Worm (Caenorhabditis elegans) whole organism, L1 larva: ENCODE data around the gene irld-65.

ENCODE experiments used
- C04F5.9 ChIP-seq: sonication (generic microtip); optimal IDR thresholded peaks from 2 replicates; lab custom pipeline; 2016; ENCODE audit warnings: missing genetic modification characterization, missing compliant biosample characterization
- F16B12.6 ChIP-seq: fragments of 150-350 bp; optimal IDR thresholded peaks from 2 replicates; lab custom pipeline; 2014; ENCODE audit warnings: missing biosample characterization, missing genetic modification characterization
- Y116A8C.19 ChIP-seq: sonication (generic microtip); optimal IDR thresholded peaks from 2 replicates; lab custom pipeline; 2016; ENCODE audit warnings: missing compliant biosample characterization, missing genetic modification characterization, borderline replicate concordance
- alr-1 ChIP-seq: fragments of 200-800 bp; sonication (Bioruptor generic); optimal IDR thresholded peaks from 2 replicates; lab custom pipeline; 2018; ENCODE audit warnings: borderline replicate concordance, mild to moderate bottlenecking, missing genetic modification characterization, missing compliant biosample characterization
- aly-2 ChIP-seq: fragments of 150-350 bp; optimal IDR thresholded peaks from 2 replicates; lab custom pipeline; 2014; ENCODE audit warnings: missing biosample characterization, missing genetic modification characterization
- ceh-63 ChIP-seq: fragments of 200-800 bp; sonication (Bioruptor generic); optimal IDR thresholded peaks from 2 replicates; lab custom pipeline; 2018; ENCODE audit warnings: mild to moderate bottlenecking, missing genetic modification characterization, missing compliant biosample characterization
- ceh-8 ChIP-seq: fragments of 200-800 bp; sonication (Bioruptor generic); optimal IDR thresholded peaks from 2 replicates; lab custom pipeline; 2018; ENCODE audit warnings: mild to moderate bottlenecking, missing genetic modification characterization, moderate library complexity, missing compliant biosample characterization
- ceh-82 ChIP-seq, 3 experiments: fragments of 150-350 bp in 1 of 3; sonication (generic microtip) in 2 of 3; optimal IDR thresholded peaks; 2 replicates each; lab custom pipeline; 2014 to 2017; ENCODE audit warnings: missing biosample characterization in 3 of 3, missing genetic modification characterization in 3 of 3
- ceh-90 ChIP-seq: sonication (generic microtip); optimal IDR thresholded peaks from 2 replicates; lab custom pipeline; 2016; ENCODE audit warnings: missing genetic modification characterization, missing compliant biosample characterization
- ces-1 ChIP-seq: fragments of 150-350 bp; optimal IDR thresholded peaks from 2 replicates; lab custom pipeline; 2014; ENCODE audit warnings: missing biosample characterization, missing genetic modification reagents, missing genetic modification characterization
- dpl-1 ChIP-seq, 3 experiments: fragments of 150-350 bp in 2 of 3; sonication (generic microtip) in 1 of 3; optimal IDR thresholded peaks; 2 replicates each; lab custom pipeline; 2014 to 2017; ENCODE audit warnings: missing biosample characterization in 3 of 3, missing genetic modification characterization in 3 of 3, missing genetic modification reagents in 3 of 3
- dsc-1 ChIP-seq: sonication (generic microtip); optimal IDR thresholded peaks from 2 replicates; lab custom pipeline; 2016; ENCODE audit warnings: mild to moderate bottlenecking, missing genetic modification characterization, missing compliant biosample characterization
- efl-1 ChIP-seq, 4 experiments: fragments of 150-350 bp; optimal IDR thresholded peaks in 3 of 4; peaks in 1 of 4; 1 replicate in 1 of 4; 2 replicates in 3 of 4; lab custom pipeline; 2014; ENCODE audit warnings: missing biosample characterization in 2 of 4, missing genetic modification characterization in 2 of 4, missing genetic modification reagents in 2 of 4
- egl-13 ChIP-seq: sonication (generic microtip); optimal IDR thresholded peaks from 2 replicates; lab custom pipeline; 2016; ENCODE audit warnings: missing genotype, missing genetic modification reagents, missing genetic modification characterization, missing compliant biosample characterization
- elt-3 ChIP-seq, 6 experiments: fragments of 150-350 bp in 1 of 6; sonication (generic microtip); optimal IDR thresholded peaks; 2 replicates each; lab custom pipeline; 2017 to 2018; ENCODE audit warnings: missing biosample characterization in 6 of 6, missing genetic modification characterization in 6 of 6, inconsistent platforms in 1 of 6
- ets-5 ChIP-seq: fragments of 200-800 bp; sonication (Bioruptor generic); IDR thresholded peaks from 2 replicates; pipeline ENCODE4 v1.3.6; 2022; ENCODE audit warnings: missing genetic modification characterization, missing compliant biosample characterization
- fkh-8 ChIP-seq: sonication (generic microtip); optimal IDR thresholded peaks from 2 replicates; lab custom pipeline; 2016; ENCODE audit warnings: mild to moderate bottlenecking, missing genetic modification characterization, missing compliant biosample characterization
- isw-1 ChIP-seq: fragments of 200-800 bp; sonication (Bioruptor generic); IDR thresholded peaks from 2 replicates; pipeline ENCODE4 v1.3.6; 2022; ENCODE audit warnings: missing genetic modification characterization, missing compliant biosample characterization
- jun-1 ChIP-seq: fragments of 150-350 bp; optimal IDR thresholded peaks from 2 replicates; lab custom pipeline; 2014; ENCODE audit warnings: missing biosample characterization, missing genetic modification reagents, missing genetic modification characterization
- lin-14 ChIP-seq: fragments of 200-800 bp; sonication (Bioruptor generic); optimal IDR thresholded peaks from 2 replicates; lab custom pipeline; 2018; ENCODE audit warnings: mild to moderate bottlenecking, missing genetic modification characterization, moderate library complexity, missing compliant biosample characterization
- lin-35 ChIP-seq, 2 experiments: fragments of 150-350 bp; optimal IDR thresholded peaks; 2 replicates each; lab custom pipeline; 2014; ENCODE audit warnings: missing biosample characterization in 2 of 2, missing genetic modification characterization in 2 of 2, missing genetic modification reagents in 2 of 2
- lin-39 ChIP-seq: fragments of 150-350 bp; optimal IDR thresholded peaks from 2 replicates; lab custom pipeline; 2014; ENCODE audit warnings: missing biosample characterization, missing genetic modification reagents, missing genetic modification characterization
- lsy-2 ChIP-seq, 2 experiments: fragments of 150-350 bp; optimal IDR thresholded peaks; 2 replicates each; lab custom pipeline; 2014; ENCODE audit warnings: missing biosample characterization in 2 of 2, missing genetic modification characterization in 2 of 2
- mab-9 ChIP-seq: fragments of 200-800 bp; sonication (Bioruptor generic); IDR thresholded peaks from 2 replicates; pipeline ENCODE4 v1.3.6; 2022; ENCODE audit warnings: missing genetic modification reagents, missing genetic modification characterization, missing compliant biosample characterization
- mdl-1 ChIP-seq, 2 experiments: fragments of 150-350 bp; optimal IDR thresholded peaks; 2 replicates each; lab custom pipeline; 2014 to 2017; ENCODE audit warnings: missing biosample characterization in 2 of 2, missing genetic modification characterization in 2 of 2, inconsistent platforms in 1 of 2
- mef-2 ChIP-seq: fragments of 150-350 bp; optimal IDR thresholded peaks from 2 replicates; lab custom pipeline; 2014; ENCODE audit warnings: missing biosample characterization, missing genetic modification characterization
- mep-1 ChIP-seq: fragments of 150-350 bp; optimal IDR thresholded peaks from 2 replicates; lab custom pipeline; 2014; ENCODE audit warnings: missing biosample characterization, missing genetic modification characterization
- nhr-11 ChIP-seq: fragments of 150-350 bp; optimal IDR thresholded peaks from 2 replicates; lab custom pipeline; 2014; ENCODE audit warnings: missing biosample characterization, missing genetic modification characterization
- nhr-12 ChIP-seq: sonication (generic microtip); optimal IDR thresholded peaks from 2 replicates; lab custom pipeline; 2017; ENCODE audit warnings: missing biosample characterization, missing genetic modification characterization
- nhr-20 ChIP-seq: sonication (generic microtip); optimal IDR thresholded peaks from 2 replicates; lab custom pipeline; 2016; ENCODE audit warnings: mild to moderate bottlenecking, missing genetic modification characterization, missing compliant biosample characterization
- nhr-28 ChIP-seq: fragments of 150-350 bp; optimal IDR thresholded peaks from 2 replicates; lab custom pipeline; 2014; ENCODE audit warnings: missing biosample characterization, missing genetic modification characterization
- nhr-47 ChIP-seq: sonication (generic microtip); optimal IDR thresholded peaks from 2 replicates; lab custom pipeline; 2016; ENCODE audit warnings: mild to moderate bottlenecking, missing genetic modification characterization, moderate library complexity, missing compliant biosample characterization
- nhr-71 ChIP-seq: sonication (generic microtip); optimal IDR thresholded peaks from 2 replicates; lab custom pipeline; 2016; ENCODE audit warnings: mild to moderate bottlenecking, missing genetic modification characterization, moderate library complexity, missing compliant biosample characterization
- nhr-84 ChIP-seq: sonication (generic microtip); optimal IDR thresholded peaks from 2 replicates; lab custom pipeline; 2017; ENCODE audit warnings: missing biosample characterization, missing genetic modification characterization
- rnt-1 ChIP-seq: sonication (generic microtip); optimal IDR thresholded peaks from 2 replicates; lab custom pipeline; 2016; ENCODE audit warnings: mild to moderate bottlenecking, missing genetic modification characterization, moderate library complexity, missing compliant biosample characterization
- snpc-4 ChIP-seq: fragments of 150-350 bp; optimal IDR thresholded peaks from 2 replicates; lab custom pipeline; 2014; ENCODE audit warnings: missing biosample characterization, missing genetic modification characterization
- snu-23 ChIP-seq: sonication (generic microtip); optimal IDR thresholded peaks from 2 replicates; lab custom pipeline; 2016; ENCODE audit warnings: missing genetic modification characterization, missing compliant biosample characterization
- sox-4 ChIP-seq: sonication (generic microtip); optimal IDR thresholded peaks from 2 replicates; lab custom pipeline; 2016; ENCODE audit warnings: missing genetic modification characterization, missing compliant biosample characterization
- sup-37 ChIP-seq: fragments of 200-800 bp; sonication (Bioruptor generic); optimal IDR thresholded peaks from 2 replicates; lab custom pipeline; 2018; ENCODE audit warnings: mild to moderate bottlenecking, missing genetic modification characterization, missing compliant biosample characterization
- swsn-7 ChIP-seq: sonication (generic microtip); optimal IDR thresholded peaks from 2 replicates; lab custom pipeline; 2016; ENCODE audit warnings: missing genetic modification characterization, missing compliant biosample characterization
- tbx-2 ChIP-seq: sonication (generic microtip); optimal IDR thresholded peaks from 2 replicates; lab custom pipeline; 2016; ENCODE audit warnings: missing genetic modification characterization, missing compliant biosample characterization
- unc-62 ChIP-seq: fragments of 150-350 bp; optimal IDR thresholded peaks from 2 replicates; lab custom pipeline; 2014; ENCODE audit warnings: missing biosample characterization, missing genetic modification reagents, missing genetic modification characterization
- unc-86 ChIP-seq: sonication (generic microtip); optimal IDR thresholded peaks from 2 replicates; lab custom pipeline; 2016; ENCODE audit warnings: missing genetic modification characterization, missing compliant biosample characterization
- xbp-1 ChIP-seq: sonication (generic microtip); optimal IDR thresholded peaks from 2 replicates; lab custom pipeline; 2016; ENCODE audit warnings: missing genetic modification characterization, missing compliant biosample characterization
- zag-1 ChIP-seq: fragments of 150-350 bp; optimal IDR thresholded peaks from 2 replicates; lab custom pipeline; 2014; ENCODE audit warnings: missing biosample characterization, missing genetic modification characterization
- ztf-4 ChIP-seq: fragments of 150-350 bp; optimal IDR thresholded peaks from 2 replicates; lab custom pipeline; 2014; ENCODE audit warnings: missing biosample characterization, missing genetic modification characterization

irld-65 gene

DNA sequence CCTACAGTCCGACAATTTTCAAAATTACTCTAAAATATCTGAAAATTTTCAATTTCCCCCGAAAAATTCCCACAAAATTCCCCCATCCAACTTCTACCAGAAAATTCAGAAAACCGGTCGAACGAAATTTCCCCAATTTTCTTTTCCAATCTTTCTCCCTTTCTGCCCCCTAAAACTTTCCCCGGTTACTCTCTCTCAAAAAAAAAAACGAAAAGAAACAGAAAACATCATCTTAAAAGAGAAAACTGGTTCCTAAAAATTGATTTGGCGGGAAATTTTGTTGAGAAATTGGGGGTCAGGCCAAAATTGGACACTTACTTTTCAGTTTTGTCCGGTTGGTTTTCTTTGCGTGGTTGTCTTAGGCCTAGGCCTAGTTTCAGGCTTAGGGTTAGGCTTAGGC is 39.9 kb upstream of the irld-65 start (continued):
- no peak for TF ChIP-seq mef-2 (tag; lab: Kevin White, UChicago)
- TF ChIP-seq tbx-2, result no peak
- TF ChIP-seq C04F5.9 (tag; lab: Kevin White, UChicago), result no peak
- no peak for TF ChIP-seq ces-1 (GFP tag; lab: Kevin White, UChicago)
- TF ChIP-seq nhr-28, result no peak
- no peak for TF ChIP-seq aly-2 (tag; lab: Kevin White, UChicago)
- peak in 1 of 3 experiments; percentile 21 for TF ChIP-seq dpl-1 (GFP tag; optimal IDR thresholded peaks at IDR 0.05; lab: Kevin White, UChicago)
- TF ChIP-seq mep-1 (tag; lab: Kevin White, UChicago), result no peak
- TF ChIP-seq lin-35 (GFP tag; optimal IDR thresholded peaks at IDR 0.05; lab: Kevin White, UChicago), result peak in 1 of 2 experiments; percentile 45
- TF ChIP-seq lin-39 (tag; lab: Kevin White, UChicago), result no peak
- peak; percentile 6 for TF ChIP-seq snu-23
- TF ChIP-seq mdl-1 (tag; optimal IDR thresholded peaks at IDR 0.05; lab: Kevin White, UChicago), result no peak
- TF ChIP-seq efl-1 (optimal IDR thresholded peaks at IDR 0.05; lab: Kevin White, UChicago), result peak in 1 of 2 experiments; percentile 7
- no peak for TF ChIP-seq efl-1 (GFP tag; optimal IDR thresholded peaks at IDR 0.05 in 1 of 2; lab: Kevin White, UChicago)
- TF ChIP-seq unc-86 (tag; lab: Kevin White, UChicago), result no peak
- TF ChIP-seq ets-5 (GFP tag; lab: Robert Waterston, UW), result no peak
- no peak for TF ChIP-seq ceh-90 (tag; lab: Kevin White, UChicago)
- TF ChIP-seq elt-3 (tag; optimal IDR thresholded peaks at IDR 0.05; lab: Kevin White, UChicago), result no peak
- peak in 1 of 2 experiments; percentile 3 for TF ChIP-seq lsy-2 (tag; optimal IDR thresholded peaks at IDR 0.05; lab: Kevin White, UChicago)
- TF ChIP-seq mab-9 (GFP tag; lab: Robert Waterston, UW), result no peak
- TF ChIP-seq ztf-4 (tag; lab: Kevin White, UChicago), result no peak
- no peak for TF ChIP-seq nhr-84 (tag; lab: Kevin White, UChicago)
- TF ChIP-seq sox-4 (tag; lab: Kevin White, UChicago), result no peak
- TF ChIP-seq dsc-1 (tag; lab: Kevin White, UChicago), result no peak
- TF ChIP-seq lin-14 (GFP tag; lab: Kevin White, UChicago), result peak; percentile 29
- no peak for TF ChIP-seq nhr-20 (tag; lab: Kevin White, UChicago)

DNA sequence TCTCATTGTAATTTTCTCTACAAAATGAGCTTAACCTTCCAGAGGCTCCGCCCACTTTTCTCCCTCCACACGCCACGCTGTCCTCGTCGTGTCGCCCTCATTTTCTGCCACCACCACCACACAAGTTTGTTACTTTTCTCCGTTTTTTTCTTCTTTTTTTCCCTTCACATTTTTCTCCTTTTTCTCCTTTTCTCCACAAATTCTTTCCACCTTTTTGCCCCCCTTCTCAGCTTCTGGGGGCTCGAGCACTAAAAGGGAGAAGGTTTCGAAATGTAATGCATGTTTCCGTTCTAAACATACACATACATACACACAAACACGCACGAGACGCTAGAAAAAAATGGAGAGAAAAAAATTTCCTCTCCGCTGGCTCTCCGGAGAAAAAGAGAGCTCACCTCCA is 38.8 kb upstream of the irld-65 start, which contains the start of gene nhr-88:
Gene nhr-88 (plus strand): TSS at position 43 of the 400 bp plus-strand sequence.
- TF ChIP-seq xbp-1 (peak; percentile 12), jun-1 (no peak), unc-86 (tag; lab: Kevin White, UChicago) (peak; percentile 32), nhr-71 (tag; lab: Kevin White, UChicago) (peak; percentile 41), unc-62 (GFP tag; lab: Kevin White, UChicago) (no peak), nhr-11 (tag; lab: Kevin White, UChicago) (no peak), sup-37 (GFP tag; lab: Kevin White, UChicago) (no peak), lsy-2 (tag; optimal IDR thresholded peaks at IDR 0.05; lab: Kevin White, UChicago) (peak in 1 of 2 experiments; percentile 42), F16B12.6 (tag; lab: Kevin White, UChicago) (no peak), lin-14 (GFP tag; lab: Kevin White, UChicago) (peak; percentile 79), nhr-28 (no peak), efl-1 (optimal IDR thresholded peaks at IDR 0.05; lab: Kevin White, UChicago) (peak in 1 of 2 experiments; percentile 10), efl-1 (GFP tag; optimal IDR thresholded peaks at IDR 0.05 in 1 of 2; lab: Kevin White, UChicago) (peak in 1 of 2 experiments; percentile 54), elt-3 (tag; optimal IDR thresholded peaks at IDR 0.05; lab: Kevin White, UChicago) (no peak), isw-1 (GFP tag; lab: Robert Waterston, UW) (peak; percentile 23; the same call in 1 of the 2 replicates), rnt-1 (no peak), fkh-8 (peak; percentile 60), ceh-63 (GFP tag; lab: Kevin White, UChicago) (no peak), egl-13 (tag; lab: Kevin White, UChicago) (peak; percentile 38), ceh-8 (GFP tag; lab: Kevin White, UChicago) (no peak), snpc-4 (no peak), Y116A8C.19 (tag; lab: Kevin White, UChicago) (no peak), mdl-1 (tag; optimal IDR thresholded peaks at IDR 0.05; lab: Kevin White, UChicago) (no peak), zag-1 (tag; lab: Kevin White, UChicago) (no peak), nhr-12 (tag; lab: Kevin White, UChicago) (no peak), nhr-47 (tag; lab: Kevin White, UChicago) (peak; percentile 36), ceh-82 (tag; optimal IDR thresholded peaks at IDR 0.05; lab: Kevin White, UChicago) (peak in 1 of 3 experiments; percentile 48), snu-23 (peak; percentile 23), tbx-2 (peak; percentile 20), alr-1 (tag; lab: Kevin White, UChicago) (no peak), swsn-7 (tag; lab: Kevin White, UChicago) (peak; percentile 9)
- TF ChIP-seq, all 84 proteins: peak for 14
